Fruit fly (Drosophila melanogaster) whole organism, embryonic: ENCODE data around the gene wap.

ENCODE experiments used
- CG1024 ChIP-seq: fragments of 200-800 bp; sonication (Bioruptor generic); IDR thresholded peaks from 2 replicates; pipeline ENCODE4 v1.3.6; 2022; ENCODE audit warnings: missing biosample characterization, missing genetic modification characterization
- CG10267 ChIP-seq: fragments of 200-800 bp; sonication (Bioruptor generic); optimal IDR thresholded peaks from 2 replicates; lab custom pipeline; 2018; ENCODE audit warnings: missing biosample characterization, mild to moderate bottlenecking, missing genetic modification characterization, moderate library complexity
- CG10543 ChIP-seq: fragments of 200-800 bp; sonication (Bioruptor generic); optimal IDR thresholded peaks from 3 replicates; lab custom pipeline; 2017; ENCODE audit warnings: missing biosample characterization, mild to moderate bottlenecking, missing genetic modification characterization, moderate library complexity
- CG11085 ChIP-seq: fragments of 200-800 bp; sonication (Bioruptor generic); IDR thresholded peaks from 2 replicates; pipeline ENCODE4 v1.3.6; 2022; ENCODE audit warnings: missing biosample characterization, missing genetic modification characterization
- CG14710 ChIP-seq: fragments of 200-800 bp; sonication (Bioruptor generic); optimal IDR thresholded peaks from 3 replicates; lab custom pipeline; 2019; ENCODE audit warnings: missing biosample characterization, mild to moderate bottlenecking, missing genetic modification characterization, moderate library complexity
- CG1603 ChIP-seq: fragments of 200-800 bp; sonication (Bioruptor generic); optimal IDR thresholded peaks from 2 replicates; lab custom pipeline; 2019; ENCODE audit warnings: missing biosample characterization, mild to moderate bottlenecking, missing genetic modification characterization, moderate library complexity
- CG16779 ChIP-seq: fragments of 200-800 bp; sonication (Bioruptor generic); IDR thresholded peaks from 2 replicates; pipeline ENCODE4 v1.3.6; 2022; ENCODE audit warnings: missing biosample characterization, missing genetic modification characterization
- CG17186 ChIP-seq: fragments of 200-800 bp; sonication (Bioruptor generic); optimal IDR thresholded peaks from 3 replicates; lab custom pipeline; 2017; ENCODE audit warnings: missing biosample characterization, missing genetic modification reagents, missing genetic modification characterization
- CG17361 ChIP-seq: fragments of 200-800 bp; sonication (Bioruptor generic); IDR thresholded peaks from 3 replicates; pipeline ENCODE4 v1.3.6; 2022; ENCODE audit warnings: missing biosample characterization, missing genetic modification characterization
- CG2116 ChIP-seq: fragments of 200-800 bp; sonication (Bioruptor generic); optimal IDR thresholded peaks from 3 replicates; lab custom pipeline; 2018; ENCODE audit warnings: missing biosample characterization, mild to moderate bottlenecking, missing genetic modification characterization
- CG2712 ChIP-seq: fragments of 200-800 bp; optimal IDR thresholded peaks from 3 replicates; lab custom pipeline; 2019; ENCODE audit warnings: missing biosample characterization, mild to moderate bottlenecking, missing genetic modification characterization, moderate library complexity
- CG6791 ChIP-seq: fragments of 200-800 bp; sonication (Bioruptor generic); IDR thresholded peaks from 3 replicates; pipeline ENCODE4 v1.3.6; 2022; ENCODE audit warnings: missing biosample characterization, missing genetic modification characterization; ENCODE audit not compliant: partially characterized antibody
- CG9797 ChIP-seq: fragments of 200-800 bp; sonication (Bioruptor generic); optimal IDR thresholded peaks from 3 replicates; lab custom pipeline; 2018; ENCODE audit warnings: missing biosample characterization, mild to moderate bottlenecking, missing genetic modification characterization
- CG9932 ChIP-seq: fragments of 200-800 bp; sonication (Bioruptor generic); IDR thresholded peaks from 2 replicates; pipeline ENCODE4 v1.3.6; 2022; ENCODE audit warnings: missing biosample characterization, missing genetic modification characterization
- CoRest ChIP-seq: fragments of 200-800 bp; sonication (Bioruptor generic); optimal IDR thresholded peaks from 3 replicates; lab custom pipeline; 2018; ENCODE audit warnings: missing biosample characterization, mild to moderate bottlenecking, missing genetic modification characterization, moderate library complexity
- E2f2 ChIP-seq: fragments of 200-800 bp; sonication (Bioruptor generic); IDR thresholded peaks from 2 replicates; pipeline ENCODE4 v1.3.6; 2022; ENCODE audit warnings: missing biosample characterization, missing genetic modification characterization
- Eip74EF ChIP-seq, 2 experiments: fragments of 200-800 bp in 1 of 2; fragments of >200 bp in 1 of 2; sonication (Bioruptor generic) in 1 of 2; optimal IDR thresholded peaks; 2 replicates each; lab custom pipeline; 2017 to 2019; ENCODE audit warnings: missing biosample characterization in 2 of 2, missing genetic modification characterization in 2 of 2, mild to moderate bottlenecking in 1 of 2, moderate library complexity in 1 of 2
- Jarid2 ChIP-seq: fragments of 200-800 bp; sonication (Bioruptor generic); optimal IDR thresholded peaks from 3 replicates; lab custom pipeline; 2017; ENCODE audit warnings: mild to moderate bottlenecking, missing biosample characterization, missing genetic modification reagents, missing genetic modification characterization
- MTF-1 ChIP-seq: fragments of 200-800 bp; sonication (Bioruptor generic); optimal IDR thresholded peaks from 2 replicates; lab custom pipeline; 2018; ENCODE audit warnings: missing biosample characterization, mild to moderate bottlenecking, missing genetic modification characterization, borderline replicate concordance
- Med ChIP-seq: fragments of 200-800 bp; sonication (Bioruptor generic); peaks from one replicate; lab custom pipeline; 2016; ENCODE audit warnings: missing biosample characterization, missing genetic modification characterization, mild to moderate bottlenecking, inconsistent platforms, moderate library complexity
- Trl ChIP-seq, 3 experiments: fragments of >200 bp in 2 of 3; fragments of 200-800 bp in 1 of 3; sonication (Bioruptor generic) in 1 of 3; optimal IDR thresholded peaks; 2 replicates in 1 of 3; 3 replicates in 2 of 3; lab custom pipeline; 2016 to 2017; ENCODE audit warnings: missing biosample characterization in 1 of 3, missing genetic modification characterization in 1 of 3
- Vsx1 ChIP-seq: fragments of 200-800 bp; sonication (Bioruptor generic); optimal IDR thresholded peaks from 2 replicates; lab custom pipeline; 2017; ENCODE audit warnings: missing biosample characterization, mild to moderate bottlenecking, missing genetic modification characterization, missing genetic modification reagents
- ac ChIP-seq: fragments of 200-800 bp; sonication (Bioruptor generic); optimal IDR thresholded peaks from 3 replicates; lab custom pipeline; 2017; ENCODE audit warnings: missing biosample characterization, mild to moderate bottlenecking, missing genetic modification characterization
- ase ChIP-seq: fragments of 200-800 bp; sonication (Bioruptor generic); IDR thresholded peaks from 3 replicates; pipeline ENCODE4 v1.3.6; 2022; ENCODE audit warnings: missing biosample characterization, missing genetic modification characterization
- dysf ChIP-seq: fragments of 200-800 bp; sonication (Bioruptor generic); IDR thresholded peaks from 3 replicates; pipeline ENCODE4 v1.3.6; 2022; ENCODE audit warnings: missing biosample characterization, missing genetic modification characterization
- eve ChIP-seq, 2 experiments: fragments of >200 bp; optimal IDR thresholded peaks; 2 replicates each; lab custom pipeline; 2017; ENCODE audit warnings: missing biosample characterization in 2 of 2, missing genetic modification characterization in 2 of 2
- gfzf ChIP-seq: fragments of 200-800 bp; sonication (Bioruptor generic); optimal IDR thresholded peaks from 2 replicates; lab custom pipeline; 2016; ENCODE audit warnings: missing biosample characterization, mild to moderate bottlenecking, missing genetic modification characterization, moderate library complexity
- grn ChIP-seq: fragments of 200-800 bp; sonication (Bioruptor generic); optimal IDR thresholded peaks from 3 replicates; lab custom pipeline; 2017; ENCODE audit warnings: missing biosample characterization, missing genetic modification characterization
- hb ChIP-seq: fragments of 200-800 bp; sonication (Bioruptor generic); IDR thresholded peaks from 3 replicates; pipeline ENCODE4 v1.3.6; 2022; ENCODE audit warnings: missing biosample characterization, missing genetic modification characterization; ENCODE audit not compliant: partially characterized antibody
- lola ChIP-seq, 3 experiments: fragments of >200 bp in 2 of 3; fragments of 200-800 bp in 1 of 3; sonication (Bioruptor generic) in 1 of 3; optimal IDR thresholded peaks; 2 replicates each; lab custom pipeline; 2017 to 2019; ENCODE audit warnings: missing biosample characterization in 3 of 3, missing genetic modification characterization in 3 of 3, mild to moderate bottlenecking in 1 of 3, moderate library complexity in 1 of 3
- nom ChIP-seq: fragments of 200-800 bp; sonication (Bioruptor generic); optimal IDR thresholded peaks from 2 replicates; lab custom pipeline; 2017; ENCODE audit warnings: missing biosample characterization, missing genetic modification characterization, mild to moderate bottlenecking, moderate library complexity, missing genetic modification reagents
- otp ChIP-seq: fragments of 200-800 bp; sonication (Bioruptor generic); IDR thresholded peaks from 3 replicates; pipeline ENCODE4, ENCODE4 v1.3.6; 2022; ENCODE audit warnings: missing biosample characterization, missing genetic modification characterization
- pan ChIP-seq, 4 experiments: fragments of >200 bp in 3 of 4; fragments of 200-800 bp in 1 of 4; sonication (Bioruptor generic) in 1 of 4; optimal IDR thresholded peaks in 3 of 4; IDR thresholded peaks in 1 of 4; 2 replicates each; pipeline versions ENCODE4 v1.3.6 to Lab custom; 2017 to 2022; ENCODE audit warnings: missing biosample characterization in 2 of 4, missing genetic modification characterization in 2 of 4, mixed read lengths in 1 of 4
- phol ChIP-seq: fragments of 200-800 bp; sonication (Bioruptor generic); optimal IDR thresholded peaks from 3 replicates; lab custom pipeline; 2018; ENCODE audit warnings: missing biosample characterization, mild to moderate bottlenecking, missing genetic modification characterization, moderate library complexity
- pzg ChIP-seq: fragments of 200-800 bp; sonication (Bioruptor generic); optimal IDR thresholded peaks from 3 replicates; lab custom pipeline; 2018; ENCODE audit warnings: missing biosample characterization, mild to moderate bottlenecking, missing genetic modification characterization, moderate library complexity
- repo ChIP-seq: fragments of 200-800 bp; sonication (Bioruptor generic); optimal IDR thresholded peaks from 2 replicates; lab custom pipeline; 2016; ENCODE audit warnings: missing biosample characterization, missing genetic modification characterization
- row ChIP-seq: fragments of 200-800 bp; sonication (Bioruptor generic); IDR thresholded peaks from 3 replicates; pipeline ENCODE4 v1.3.6; 2022; ENCODE audit warnings: missing biosample characterization, missing genetic modification characterization
- slp2 ChIP-seq: fragments of 200-800 bp; sonication (Bioruptor generic); optimal IDR thresholded peaks from 2 replicates; lab custom pipeline; 2016; ENCODE audit warnings: missing biosample characterization, missing genetic modification characterization
- ssp ChIP-seq: fragments of 200-800 bp; sonication (Bioruptor generic); IDR thresholded peaks from 2 replicates; pipeline ENCODE4 v1.3.6; 2022; ENCODE audit warnings: missing biosample characterization, missing genetic modification characterization
- stwl ChIP-seq: fragments of 200-800 bp; sonication (Bioruptor generic); optimal IDR thresholded peaks from 3 replicates; lab custom pipeline; 2018; ENCODE audit warnings: missing biosample characterization, mild to moderate bottlenecking, missing genetic modification characterization, moderate library complexity
- ttk ChIP-seq: fragments of 200-800 bp; sonication (Bioruptor generic); IDR thresholded peaks from 2 replicates; pipeline ENCODE4 v2.1.2; 2022; ENCODE audit warnings: missing biosample characterization, missing genetic modification characterization
- unpg ChIP-seq: fragments of 200-800 bp; sonication (Bioruptor generic); optimal IDR thresholded peaks from 3 replicates; lab custom pipeline; 2018; ENCODE audit warnings: missing biosample characterization, mild to moderate bottlenecking, missing genetic modification characterization, moderate library complexity
- zen ChIP-seq: fragments of 200-800 bp; sonication (Bioruptor generic); optimal IDR thresholded peaks from 3 replicates; lab custom pipeline; 2018; ENCODE audit warnings: missing biosample characterization, mild to moderate bottlenecking, missing genetic modification characterization, moderate library complexity

wap gene

DNA sequence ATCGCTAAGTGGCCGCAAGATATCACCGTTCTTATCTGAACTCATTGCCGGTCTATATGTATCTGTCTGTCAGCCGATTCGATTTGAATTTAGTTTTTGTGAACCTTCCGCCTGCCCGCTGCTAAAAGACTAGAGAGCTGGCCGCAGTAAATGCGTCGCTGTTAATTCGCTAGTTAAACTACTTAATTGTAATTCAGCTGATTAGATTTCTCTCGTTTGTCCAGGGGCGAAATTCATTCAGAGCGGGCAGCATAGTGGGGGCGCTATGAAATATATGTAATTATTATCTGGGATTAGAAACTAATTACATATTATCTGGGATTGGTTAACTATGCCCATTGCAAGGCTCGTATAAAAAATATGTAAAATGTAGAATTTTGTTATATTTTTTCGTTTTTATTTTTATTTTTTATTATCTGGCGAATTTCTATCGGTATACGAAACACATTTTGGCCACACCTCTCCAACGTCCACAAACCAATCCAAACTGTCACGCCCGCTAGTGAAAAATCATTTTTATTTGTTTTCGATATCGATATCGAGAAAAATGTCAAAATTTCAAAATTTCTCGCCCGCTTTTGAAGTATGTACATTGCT is 5.9 kb downstream of the wap start, which contains the start of the genes CG14615 and tilB (continued):
- TF ChIP-seq otp (no peak), hb (GFP tag; lab: Robert Waterston, UW) (no peak)

DNA sequence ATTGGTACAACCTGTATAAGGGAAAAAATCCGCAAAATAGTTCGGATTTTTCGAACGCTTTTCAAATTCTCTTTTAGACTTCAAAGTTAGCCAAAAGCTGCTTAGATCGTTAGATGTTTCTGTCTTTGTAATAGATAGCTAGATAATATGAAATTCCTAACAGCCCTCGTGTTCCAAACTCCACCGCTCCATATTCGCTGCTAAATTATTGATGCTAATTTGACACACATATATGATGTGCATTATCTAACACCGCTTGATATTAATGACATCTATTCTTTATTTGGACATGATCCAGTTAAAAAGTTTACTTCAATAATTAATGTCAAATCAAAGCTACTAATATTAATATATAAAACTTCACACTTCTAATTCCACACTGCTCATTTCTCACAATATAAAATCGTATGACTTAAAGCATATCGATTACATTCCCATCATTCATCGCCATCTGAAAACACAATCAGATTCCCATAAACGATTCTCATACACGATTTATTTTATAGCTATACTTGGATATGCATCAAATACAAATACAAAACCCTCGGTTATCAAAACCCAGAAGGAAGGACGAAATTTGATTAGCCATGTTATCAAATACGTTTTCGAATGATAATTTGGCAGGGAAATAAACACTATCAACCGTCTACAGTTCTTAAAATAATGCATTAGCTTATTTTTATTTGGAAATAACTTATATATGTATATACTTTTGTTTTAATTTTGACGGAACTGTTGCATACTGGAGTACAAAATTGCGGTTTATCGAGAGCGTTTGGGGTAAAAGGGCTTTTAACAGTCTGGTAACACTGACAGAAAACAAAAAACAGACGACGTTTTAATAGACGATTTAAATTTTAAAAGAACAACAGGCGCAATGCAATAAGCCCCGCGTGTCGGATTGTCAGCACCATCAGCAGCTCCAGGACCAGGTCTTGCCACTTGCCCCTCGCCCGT is 11.0 kb downstream of the wap start, which contains the start of gene CG14621:
TSS of gene CG14621 (plus strand) at position 274 of the 957 bp plus-strand sequence.
- TF ChIP-seq lola (GFP tag; optimal IDR thresholded peaks at IDR 0.05; lab: Kevin White, UChicago): peak in 1 of 3 experiments; percentile 41
- no peak for TF ChIP-seq Vsx1 (GFP tag; lab: Kevin White, UChicago)
- peak; percentile 24 for TF ChIP-seq CG14710 (tag; lab: Kevin White, UChicago)
- TF ChIP-seq phol: peak; percentile 76
- no peak for TF ChIP-seq eve (GFP tag; optimal IDR thresholded peaks at IDR 0.05; lab: Kevin White, UChicago)
- TF ChIP-seq CG9797 (GFP tag; lab: Kevin White, UChicago): peak; percentile 8
- peak; percentile 57 for TF ChIP-seq gfzf (GFP tag; lab: Kevin White, UChicago)
- TF ChIP-seq dysf (GFP tag; lab: Robert Waterston, UW): 0 out of 3 replicates have a peak, but pooled peaks have one; percentile 18
- TF ChIP-seq CG2712 (tag; lab: Kevin White, UChicago): peak; percentile 7
- TF ChIP-seq CG17186 (GFP tag; lab: Kevin White, UChicago): no peak
- TF ChIP-seq ssp: peak; percentile 60
- no peak for TF ChIP-seq ac (GFP tag; lab: Kevin White, UChicago)
- TF ChIP-seq CG10543: peak; percentile 2
- peak; percentile 12 for TF ChIP-seq CoRest (tag; lab: Kevin White, UChicago)
- 0 out of 3 replicates have a peak, but pooled peaks have one; percentile 19 for TF ChIP-seq CG17361 (GFP tag; lab: Robert Waterston, UW)
- TF ChIP-seq repo: no peak
- peak; percentile 41 for TF ChIP-seq stwl (tag; lab: Kevin White, UChicago)
- no peak for TF ChIP-seq ttk (GFP tag; lab: Robert Waterston, UW)
- TF ChIP-seq row (GFP tag; lab: Robert Waterston, UW): 0 out of 3 replicates have a peak, but pooled peaks have one; percentile 7
- TF ChIP-seq MTF-1 (GFP tag; lab: Kevin White, UChicago): no peak
- no peak for TF ChIP-seq unpg
- no peak for TF ChIP-seq grn
- peak; percentile 29 for TF ChIP-seq pzg
- TF ChIP-seq Jarid2 (GFP tag; lab: Kevin White, UChicago): no peak
- 0 out of 3 replicates have a peak, but pooled peaks have one; percentile 10 for TF ChIP-seq CG6791 (GFP tag; lab: Robert Waterston, UW)
- no peak for TF ChIP-seq ase (GFP tag; lab: Robert Waterston, UW)
- peak; percentile 50 for TF ChIP-seq CG10267 (tag; lab: Kevin White, UChicago)
- peak; percentile 38 for TF ChIP-seq zen (tag; lab: Kevin White, UChicago)
- no peak for TF ChIP-seq slp2 (GFP tag; lab: Kevin White, UChicago)
- TF ChIP-seq E2f2 (GFP tag; lab: Robert Waterston, UW): peak; percentile 38
- TF ChIP-seq CG16779 (GFP tag; lab: Robert Waterston, UW): no peak
- no peak for TF ChIP-seq Eip74EF (GFP tag; optimal IDR thresholded peaks at IDR 0.05; lab: Kevin White, UChicago)
- no peak for TF ChIP-seq nom (GFP tag; lab: Kevin White, UChicago)
- TF ChIP-seq Med: peak; percentile 0
- no peak for TF ChIP-seq Trl (optimal IDR thresholded peaks at IDR 0.05; lab: Kevin White, UChicago)
- no peak for TF ChIP-seq Trl (GFP tag; optimal IDR thresholded peaks at IDR 0.05; lab: Kevin White, UChicago)
- TF ChIP-seq CG9932 (GFP tag; lab: Robert Waterston, UW): peak; percentile 35; the same call in 1 of the 2 replicates
- TF ChIP-seq pan (optimal IDR thresholded peaks at IDR 0.05; lab: Kevin White, UChicago): no peak
- peak in 1 of 2 experiments; percentile 42 for TF ChIP-seq pan (GFP tag; optimal IDR thresholded peaks at IDR 0.05 in 1 of 2, IDR thresholded peaks at IDR 0.05 in 1 of 2)
- peak; percentile 42 for TF ChIP-seq CG2116
- TF ChIP-seq CG1024 (GFP tag; lab: Robert Waterston, UW): peak; percentile 77
- TF ChIP-seq CG11085 (GFP tag; lab: Robert Waterston, UW): no peak
- TF ChIP-seq CG1603 (tag; lab: Kevin White, UChicago): peak; percentile 91
